Fruit fly (Drosophila melanogaster) whole organism, embryonic: ENCODE data around the gene CG42554.

Experiments
- B-H2 ChIP-seq: fragments of 200-800 bp; sonication (Bioruptor generic); optimal IDR thresholded peaks from 2 replicates; lab custom pipeline; 2018; ENCODE audit warnings: missing biosample characterization, mild to moderate bottlenecking, missing genetic modification characterization
- CG10321 ChIP-seq: fragments of 200-800 bp; sonication (Bioruptor generic); IDR thresholded peaks from 2 replicates; pipeline ENCODE4 v1.3.6; 2022; ENCODE audit warnings: missing biosample characterization, missing genetic modification characterization
- CG10431 ChIP-seq: fragments of 200-800 bp; sonication (Bioruptor generic); optimal IDR thresholded peaks from 3 replicates; lab custom pipeline; 2018; ENCODE audit warnings: missing biosample characterization, mild to moderate bottlenecking, missing genetic modification characterization
- CG10462 ChIP-seq: fragments of 200-800 bp; sonication (Bioruptor generic); optimal IDR thresholded peaks from 2 replicates; lab custom pipeline; 2016; ENCODE audit warnings: missing biosample characterization, missing genetic modification characterization
- CG11085 ChIP-seq: fragments of 200-800 bp; sonication (Bioruptor generic); IDR thresholded peaks from 2 replicates; pipeline ENCODE4 v1.3.6; 2022; ENCODE audit warnings: missing biosample characterization, missing genetic modification characterization
- CG11504 ChIP-seq: fragments of 200-800 bp; sonication (Bioruptor generic); optimal IDR thresholded peaks from 3 replicates; lab custom pipeline; 2019; ENCODE audit warnings: missing biosample characterization, mild to moderate bottlenecking, missing genetic modification characterization, moderate library complexity
- CG12744 ChIP-seq: fragments of 200-800 bp; sonication (Bioruptor generic); optimal IDR thresholded peaks from 2 replicates; lab custom pipeline; 2016; ENCODE audit warnings: missing biosample characterization, missing genetic modification characterization
- CG15073 ChIP-seq: fragments of 200-800 bp; sonication (Bioruptor generic); optimal IDR thresholded peaks from 2 replicates; lab custom pipeline; 2016; ENCODE audit warnings: missing biosample characterization, missing genetic modification characterization
- CG16779 ChIP-seq: fragments of 200-800 bp; sonication (Bioruptor generic); IDR thresholded peaks from 2 replicates; pipeline ENCODE4 v1.3.6; 2022; ENCODE audit warnings: missing biosample characterization, missing genetic modification characterization
- CG17829 ChIP-seq: fragments of 200-800 bp; optimal IDR thresholded peaks from 2 replicates; lab custom pipeline; 2019; ENCODE audit warnings: missing biosample characterization, mild to moderate bottlenecking, missing genetic modification characterization, moderate library complexity
- CG17912 ChIP-seq: fragments of 200-800 bp; sonication (Bioruptor generic); optimal IDR thresholded peaks from 2 replicates; lab custom pipeline; 2018; ENCODE audit warnings: missing biosample characterization, mild to moderate bottlenecking, missing genetic modification characterization
- CG18011 ChIP-seq: fragments of 200-800 bp; sonication (Bioruptor generic); optimal IDR thresholded peaks from 2 replicates; lab custom pipeline; 2017; ENCODE audit warnings: missing biosample characterization, missing genetic modification characterization, mild to moderate bottlenecking, moderate library complexity, missing genotype
- CG18262 ChIP-seq: fragments of 200-800 bp; optimal IDR thresholded peaks from 3 replicates; lab custom pipeline; 2019; ENCODE audit warnings: missing biosample characterization, mild to moderate bottlenecking, missing genetic modification characterization, moderate library complexity
- CG18764 ChIP-seq: fragments of 200-800 bp; sonication (Bioruptor generic); optimal IDR thresholded peaks from 3 replicates; lab custom pipeline; 2016; ENCODE audit warnings: missing biosample characterization, missing genetic modification characterization
- CG2129 ChIP-seq: fragments of 200-800 bp; sonication (Bioruptor generic); IDR thresholded peaks from 2 replicates; pipeline ENCODE4 v1.3.6; 2022; ENCODE audit warnings: missing biosample characterization, missing genetic modification characterization; ENCODE audit not compliant: partially characterized antibody
- CG2889 ChIP-seq: fragments of 200-800 bp; sonication (Bioruptor generic); IDR thresholded peaks from 3 replicates; pipeline ENCODE4 v1.3.6; 2022; ENCODE audit warnings: missing biosample characterization, missing genetic modification characterization
- CG3726 ChIP-seq: fragments of 200-800 bp; sonication (Bioruptor generic); IDR thresholded peaks from 3 replicates; pipeline ENCODE4, ENCODE4 v1.3.6; 2022; ENCODE audit warnings: missing biosample characterization, missing genetic modification characterization
- CG3847 ChIP-seq: fragments of 200-800 bp; sonication (Bioruptor generic); IDR thresholded peaks from 2 replicates; pipeline ENCODE4 v1.3.6; 2022; ENCODE audit warnings: missing biosample characterization, missing genetic modification characterization
- CG7271 ChIP-seq: fragments of 200-800 bp; sonication (Bioruptor generic); optimal IDR thresholded peaks from 2 replicates; lab custom pipeline; 2018; ENCODE audit warnings: missing biosample characterization, mild to moderate bottlenecking, missing genetic modification characterization, moderate library complexity
- CG7987 ChIP-seq: fragments of 200-800 bp; sonication (Bioruptor generic); optimal IDR thresholded peaks from 2 replicates; lab custom pipeline; 2018; ENCODE audit warnings: missing biosample characterization, mild to moderate bottlenecking, missing genetic modification characterization, moderate library complexity
- CG8281 ChIP-seq: fragments of 200-800 bp; sonication (Bioruptor generic); optimal IDR thresholded peaks from 2 replicates; lab custom pipeline; 2018; ENCODE audit warnings: missing biosample characterization, mild to moderate bottlenecking, missing genetic modification characterization, moderate library complexity
- CG8478 ChIP-seq: fragments of >200 bp; optimal IDR thresholded peaks from 2 replicates; lab custom pipeline; 2018
- CG8765 ChIP-seq: fragments of 200-800 bp; sonication (Bioruptor generic); IDR thresholded peaks from 2 replicates; pipeline ENCODE4 v1.3.6; 2022; ENCODE audit warnings: missing biosample characterization, missing genetic modification characterization
- D19A ChIP-seq: fragments of 200-800 bp; optimal IDR thresholded peaks from 3 replicates; lab custom pipeline; 2019; ENCODE audit warnings: missing biosample characterization, mild to moderate bottlenecking, missing genetic modification characterization, moderate library complexity
- Fer1 ChIP-seq: fragments of 200-800 bp; sonication (Bioruptor generic); optimal IDR thresholded peaks from 2 replicates; lab custom pipeline; 2017; ENCODE audit warnings: missing biosample characterization, mild to moderate bottlenecking, missing genetic modification characterization
- Fer3 ChIP-seq: fragments of 200-800 bp; sonication (Bioruptor generic); optimal IDR thresholded peaks from 2 replicates; lab custom pipeline; 2018; ENCODE audit warnings: missing biosample characterization, mild to moderate bottlenecking, missing genetic modification characterization, moderate library complexity
- HHEX ChIP-seq: fragments of 200-800 bp; sonication (Bioruptor generic); optimal IDR thresholded peaks from 3 replicates; lab custom pipeline; 2017; ENCODE audit warnings: missing biosample characterization, mild to moderate bottlenecking, missing genetic modification characterization, missing genetic modification reagents
- Hand ChIP-seq: fragments of 200-800 bp; sonication (Bioruptor generic); optimal IDR thresholded peaks from 2 replicates; lab custom pipeline; 2017; ENCODE audit warnings: mild to moderate bottlenecking, missing biosample characterization, missing genetic modification reagents, missing genetic modification characterization
- Hr78 ChIP-seq, 2 experiments: fragments of 200-800 bp in 1 of 2; fragments of >200 bp in 1 of 2; sonication (Bioruptor generic) in 1 of 2; optimal IDR thresholded peaks; 2 replicates each; lab custom pipeline; 2017 to 2019; ENCODE audit warnings: missing biosample characterization in 2 of 2, missing genetic modification characterization in 2 of 2, mild to moderate bottlenecking in 1 of 2, moderate library complexity in 1 of 2
- Optix ChIP-seq: fragments of 200-800 bp; sonication (Bioruptor generic); IDR thresholded peaks from 3 replicates; pipeline ENCODE4 v1.3.6; 2022; ENCODE audit warnings: missing biosample characterization, missing genetic modification characterization
- PHDP ChIP-seq: fragments of 200-800 bp; sonication (Bioruptor generic); optimal IDR thresholded peaks from 3 replicates; lab custom pipeline; 2018; ENCODE audit warnings: missing biosample characterization, mild to moderate bottlenecking, missing genetic modification characterization, moderate library complexity
- Sry-β ChIP-seq: fragments of 200-800 bp; sonication (Bioruptor generic); optimal IDR thresholded peaks from 2 replicates; lab custom pipeline; 2018; ENCODE audit warnings: missing biosample characterization, mild to moderate bottlenecking, missing genetic modification characterization, moderate library complexity
- al ChIP-seq: fragments of 200-800 bp; sonication (Bioruptor generic); IDR thresholded peaks from 2 replicates; pipeline ENCODE4 v1.3.6; 2022; ENCODE audit warnings: missing biosample characterization, missing genetic modification characterization
- ara ChIP-seq: fragments of 200-800 bp; sonication (Bioruptor generic); IDR thresholded peaks from 2 replicates; pipeline ENCODE4 v1.3.6; 2022; ENCODE audit warnings: missing biosample characterization, missing genetic modification characterization
- btn ChIP-seq: fragments of 200-800 bp; sonication (Bioruptor generic); optimal IDR thresholded peaks from 2 replicates; lab custom pipeline; 2016; ENCODE audit warnings: missing biosample characterization, missing genetic modification characterization
- cad ChIP-seq: fragments of >200 bp; optimal IDR thresholded peaks from 2 replicates; lab custom pipeline; 2017; ENCODE audit warnings: missing biosample characterization, missing genetic modification characterization
- cas ChIP-seq: fragments of 200-800 bp; sonication (Bioruptor generic); IDR thresholded peaks from 2 replicates; pipeline ENCODE4 v1.3.6; 2022; ENCODE audit warnings: missing biosample characterization, missing genetic modification characterization
- crol ChIP-seq: fragments of 200-800 bp; sonication (Bioruptor generic); IDR thresholded peaks from 2 replicates; pipeline ENCODE4 v1.3.6; 2022; ENCODE audit warnings: missing biosample characterization, missing genetic modification characterization
- emc ChIP-seq: fragments of 200-800 bp; sonication (Bioruptor generic); optimal IDR thresholded peaks from 2 replicates; lab custom pipeline; 2016; ENCODE audit warnings: missing biosample characterization, missing genetic modification characterization
- fd96Cb ChIP-seq: fragments of 200-800 bp; sonication (Bioruptor generic); optimal IDR thresholded peaks from 2 replicates; lab custom pipeline; 2018; ENCODE audit warnings: missing biosample characterization, mild to moderate bottlenecking, missing genetic modification characterization, moderate library complexity
- hkb ChIP-seq, 2 experiments: fragments of 200-800 bp in 1 of 2; fragments of >200 bp in 1 of 2; sonication (Bioruptor generic) in 1 of 2; IDR thresholded peaks in 1 of 2; optimal IDR thresholded peaks in 1 of 2; 2 replicates each; pipeline versions ENCODE4 v1.3.6 to Lab custom; 2017 to 2022; ENCODE audit warnings: missing biosample characterization in 1 of 2, missing genetic modification characterization in 1 of 2
- jumu ChIP-seq: fragments of 200-800 bp; sonication (Bioruptor generic); optimal IDR thresholded peaks from 3 replicates; lab custom pipeline; 2016; ENCODE audit warnings: missing biosample characterization, missing genetic modification characterization
- kah ChIP-seq: fragments of 200-800 bp; sonication (Bioruptor generic); optimal IDR thresholded peaks from 2 replicates; lab custom pipeline; 2018; ENCODE audit warnings: missing biosample characterization, mild to moderate bottlenecking, missing genetic modification characterization
- knrl ChIP-seq: fragments of 200-800 bp; sonication (Bioruptor generic); IDR thresholded peaks from 3 replicates; pipeline ENCODE4 v1.3.6; 2022; ENCODE audit warnings: missing biosample characterization, missing genetic modification characterization; ENCODE audit not compliant: partially characterized antibody
- lola ChIP-seq, 3 experiments: fragments of >200 bp in 2 of 3; fragments of 200-800 bp in 1 of 3; sonication (Bioruptor generic) in 1 of 3; optimal IDR thresholded peaks; 2 replicates each; lab custom pipeline; 2017 to 2019; ENCODE audit warnings: missing biosample characterization in 3 of 3, missing genetic modification characterization in 3 of 3, mild to moderate bottlenecking in 1 of 3, moderate library complexity in 1 of 3
- nerfin-2 ChIP-seq: fragments of 200-800 bp; sonication (Bioruptor generic); IDR thresholded peaks from 2 replicates; pipeline ENCODE4 v1.3.6; 2022; ENCODE audit warnings: missing biosample characterization, missing genetic modification characterization; ENCODE audit not compliant: partially characterized antibody
- otp ChIP-seq: fragments of 200-800 bp; sonication (Bioruptor generic); IDR thresholded peaks from 3 replicates; pipeline ENCODE4, ENCODE4 v1.3.6; 2022; ENCODE audit warnings: missing biosample characterization, missing genetic modification characterization
- pita ChIP-seq: fragments of 200-800 bp; sonication (Bioruptor generic); optimal IDR thresholded peaks from 2 replicates; lab custom pipeline; 2017; ENCODE audit warnings: missing biosample characterization, mild to moderate bottlenecking, missing genetic modification characterization
- sens-2 ChIP-seq: fragments of 200-800 bp; sonication (Bioruptor generic); IDR thresholded peaks from 2 replicates; pipeline ENCODE4 v1.3.6; 2022; ENCODE audit warnings: missing biosample characterization, missing genetic modification characterization
- vvl ChIP-seq: fragments of 200-800 bp; sonication (Bioruptor generic); IDR thresholded peaks from 2 replicates; pipeline ENCODE4 v1.3.6; 2022; ENCODE audit warnings: missing biosample characterization, missing genetic modification characterization

Gene CG42554

DNA sequence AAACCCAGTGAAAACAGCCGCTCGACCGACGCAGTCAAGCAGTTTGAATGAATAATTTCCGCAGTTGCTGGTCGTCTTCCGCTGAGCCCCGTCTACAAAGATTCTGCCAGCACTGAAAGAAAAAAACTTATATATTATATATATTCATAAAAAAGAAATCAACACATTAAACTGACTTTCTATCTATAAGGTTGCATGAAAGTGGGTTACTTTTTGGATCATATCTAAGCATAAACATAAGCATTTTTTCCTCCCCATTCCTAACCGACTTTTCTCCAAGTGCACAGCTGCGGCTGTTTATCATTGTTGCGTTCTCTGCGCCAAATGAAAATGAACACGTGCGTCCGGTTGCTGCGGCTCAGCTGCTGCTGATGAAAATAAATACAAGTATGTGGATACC is 15.2 kb upstream of the CG42554 start (continued):
- no peak for TF ChIP-seq Hr78 (GFP tag; optimal IDR thresholded peaks at IDR 0.05; lab: Kevin White, UChicago)
- TF ChIP-seq al (GFP tag; lab: Robert Waterston, UW): peak; percentile 38
- no peak for TF ChIP-seq cad (GFP tag; lab: Kevin White, UChicago)
- peak; percentile 60 for TF ChIP-seq CG10462 (GFP tag; lab: Kevin White, UChicago)
- TF ChIP-seq CG3726: peak; percentile 57; the same call in 1 of the 3 replicates
- peak; percentile 11; the same call in 1 of the 2 replicates for TF ChIP-seq CG8765 (GFP tag; lab: Robert Waterston, UW)
- peak; percentile 71 for TF ChIP-seq D19A (tag; lab: Kevin White, UChicago)
- TF ChIP-seq Hand: no peak
- TF ChIP-seq CG8281 (tag; lab: Kevin White, UChicago): no peak
- peak; percentile 51 for TF ChIP-seq kah (GFP tag; lab: Kevin White, UChicago)
- peak; percentile 91 for TF ChIP-seq vvl (GFP tag; lab: Robert Waterston, UW)
- no peak for TF ChIP-seq CG8478 (lab: Kevin White, UChicago)
- peak; percentile 71 for TF ChIP-seq PHDP (tag; lab: Kevin White, UChicago)
- TF ChIP-seq CG2129 (GFP tag; lab: Robert Waterston, UW): no peak
- no peak for TF ChIP-seq crol
- TF ChIP-seq Optix (GFP tag; lab: Robert Waterston, UW): peak; percentile 79
- TF ChIP-seq CG17829 (tag; lab: Kevin White, UChicago): peak; percentile 69
- TF ChIP-seq otp (GFP tag; lab: Robert Waterston, UW): peak; percentile 70; the same call in 1 of the 3 replicates
- no peak for TF ChIP-seq btn (GFP tag; lab: Kevin White, UChicago)
- TF ChIP-seq Fer3 (tag; lab: Kevin White, UChicago): peak; percentile 65
- no peak for TF ChIP-seq pita
- peak; percentile 72 for TF ChIP-seq sens-2 (GFP tag; lab: Robert Waterston, UW)
- TF ChIP-seq CG12744 (GFP tag; lab: Kevin White, UChicago): no peak
- TF ChIP-seq Fer1: peak; percentile 78
- no peak for TF ChIP-seq CG17912 (GFP tag; lab: Kevin White, UChicago)
- TF ChIP-seq CG11504 (tag; lab: Kevin White, UChicago): peak; percentile 88
- peak; percentile 23 for TF ChIP-seq CG10431 (GFP tag; lab: Kevin White, UChicago)
- peak; percentile 81 for TF ChIP-seq ara (GFP tag; lab: Robert Waterston, UW)
- TF ChIP-seq CG11085 (GFP tag; lab: Robert Waterston, UW): peak; percentile 35; the same call in 1 of the 2 replicates
- TF ChIP-seq nerfin-2 (GFP tag; lab: Robert Waterston, UW): no peak
- TF ChIP-seq knrl (GFP tag; lab: Robert Waterston, UW): no peak
- TF ChIP-seq jumu (GFP tag; lab: Kevin White, UChicago): no peak
- TF ChIP-seq CG18764: peak; percentile 46
- no peak for TF ChIP-seq CG7271 (tag; lab: Kevin White, UChicago)
- TF ChIP-seq B-H2 (GFP tag; lab: Kevin White, UChicago): no peak
- no peak for TF ChIP-seq CG18011 (GFP tag; lab: Kevin White, UChicago)
- TF ChIP-seq hkb (optimal IDR thresholded peaks at IDR 0.05; lab: Kevin White, UChicago): no peak
- TF ChIP-seq hkb (GFP tag; IDR thresholded peaks at IDR 0.05; lab: Robert Waterston, UW): peak; percentile 89
- peak in 1 of 3 experiments; percentile 29 for TF ChIP-seq lola (GFP tag; optimal IDR thresholded peaks at IDR 0.05; lab: Kevin White, UChicago)
- TF ChIP-seq fd96Cb: peak; percentile 77
- no peak for TF ChIP-seq Sry-β
- 0 out of 3 replicates have a peak, but pooled peaks have one; percentile 55 for TF ChIP-seq CG2889
- no peak for TF ChIP-seq emc
- TF ChIP-seq CG7987 (GFP tag; lab: Kevin White, UChicago): no peak
- TF ChIP-seq CG18262 (tag; lab: Kevin White, UChicago): peak; percentile 71
- TF ChIP-seq CG10321 (GFP tag; lab: Robert Waterston, UW): no peak
- peak; percentile 67; the same call in 1 of the 2 replicates for TF ChIP-seq CG3847 (GFP tag; lab: Robert Waterston, UW)
- TF ChIP-seq CG16779 (GFP tag; lab: Robert Waterston, UW): no peak
- TF ChIP-seq CG15073 (GFP tag; lab: Kevin White, UChicago): no peak
- no peak for TF ChIP-seq cas (GFP tag; lab: Robert Waterston, UW)
- peak; percentile 64 for TF ChIP-seq HHEX (GFP tag; lab: Kevin White, UChicago)
